Worm (Caenorhabditis elegans): ENCODE data around the gene pmp-2.

DNA sequence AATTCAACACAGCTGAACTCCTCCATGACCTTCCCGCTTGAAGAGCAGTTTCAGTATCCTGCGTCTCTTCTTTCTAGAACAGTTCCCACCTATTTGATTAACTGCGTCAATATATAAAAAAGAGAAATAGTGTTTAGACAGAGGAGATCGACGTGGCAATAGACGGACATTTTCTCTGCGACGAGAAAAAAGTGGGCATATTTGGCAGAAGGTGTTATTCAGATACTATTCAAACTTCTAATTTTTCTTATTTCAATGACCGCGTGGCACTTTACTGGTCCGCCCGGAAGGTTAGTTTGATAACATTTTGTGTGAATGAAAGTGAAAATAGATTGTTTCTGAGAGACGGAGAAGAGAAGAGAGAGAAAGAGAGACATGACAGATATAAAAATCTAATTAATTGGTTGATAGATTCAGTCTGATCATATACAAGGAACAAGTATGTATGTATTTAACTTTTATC, 39.7 kb downstream of the pmp-2 start, which contains the start of gene tbc-6:
- no peak for TF ChIP-seq ama-1 (optimal IDR thresholded peaks at IDR 0.05)
- TF ChIP-seq ztf-11 (tag; optimal IDR thresholded peaks at IDR 0.05): no peak
- peak; percentile 53 for TF ChIP-seq elt-2 (tag; optimal IDR thresholded peaks at IDR 0.05)
- TF ChIP-seq skn-1 (tag; optimal IDR thresholded peaks at IDR 0.05): no peak
- TF ChIP-seq zag-1 (tag; optimal IDR thresholded peaks at IDR 0.05): no peak

All from whole organism, L3 larva.